Worm (Caenorhabditis elegans) whole organism, L3 larva: ENCODE results near the gene gcsh-1.

Source experiments
- ZK546.5 ChIP-seq: sonication (generic microtip); optimal IDR thresholded peaks from 2 replicates; lab custom pipeline; 2017; ENCODE audit warnings: missing biosample characterization, missing genetic modification characterization
- mdl-1 ChIP-seq: fragments of 150-350 bp; optimal IDR thresholded peaks from 2 replicates; lab custom pipeline; 2014; ENCODE audit warnings: missing biosample characterization, missing genetic modification characterization
- nhr-11 ChIP-seq: fragments of 150-350 bp; optimal IDR thresholded peaks from 2 replicates; lab custom pipeline; 2014; ENCODE audit warnings: missing biosample characterization, missing genetic modification characterization
- nhr-76 ChIP-seq: fragments of 150-350 bp; sonication (generic microtip); optimal IDR thresholded peaks from 5 replicates; lab custom pipeline; 2014; ENCODE audit warnings: missing biosample characterization, missing genetic modification characterization
- pha-4 ChIP-seq: fragments of 150-350 bp; optimal IDR thresholded peaks from 2 replicates; lab custom pipeline; 2014; ENCODE audit warnings: missing biosample characterization, missing genetic modification reagents, missing genetic modification characterization

- TF ChIP-seq nhr-11 (tag; lab: Kevin White, UChicago) = no peak
- TF ChIP-seq nhr-76 (tag; lab: Kevin White, UChicago) = peak; percentile 66
- peak; percentile 99 for TF ChIP-seq pha-4
- TF ChIP-seq ZK546.5 = no peak
- TF ChIP-seq mdl-1 = peak; percentile 89
Observed at ce11 chrX:14560297-14560680, 45.4 kb upstream of the gcsh-1 start.
